Worm (Caenorhabditis elegans): ENCODE data around the gene R03D7.8.

ce11 chrII:11004381-11004780 lies 47.7 kb upstream of the R03D7.8 start:
- TF ChIP-seq nhr-41 (GFP tag; IDR thresholded peaks at IDR 0.05) (no peak), mdl-1 (tag; optimal IDR thresholded peaks at IDR 0.05) (no peak), fkh-10 (GFP tag; optimal IDR thresholded peaks at IDR 0.05) (no peak), ama-1 (optimal IDR thresholded peaks at IDR 0.05) (no peak), snpc-4 (tag; optimal IDR thresholded peaks at IDR 0.05) (no peak), nhr-6 (tag; optimal IDR thresholded peaks at IDR 0.05) (no peak), Y105C5A.15 (GFP tag; IDR thresholded peaks at IDR 0.05) (no peak), lir-3 (tag; optimal IDR thresholded peaks at IDR 0.05) (no peak)

Data from whole organism, L4 larva.